Fruit fly (Drosophila melanogaster) whole organism, larva: ENCODE measurements around the gene CG10570.
A peak's percentile ranks its signal among the peaks of the same experiment; 100 is the strongest.

Source experiments
- noc ChIP-seq: fragments of 200-800 bp; sonication (Bioruptor generic); optimal IDR thresholded peaks from 3 replicates; lab custom pipeline; 2019; ENCODE audit warnings: missing biosample characterization, mild to moderate bottlenecking, missing genetic modification characterization, moderate library complexity

CG10570 gene

dm6 chr2L:18810960-18811642 lies at the start of gene CG10570, which contains the start of gene CG42502:
CG10570 (minus strand) TSS chr2L:18811252.
CG42502 (minus strand) TSS chr2L:18811252.
- no peak for TF ChIP-seq noc

dm6 chr2L:18858661-18859532 lies 47.8 kb upstream of the CG10570 start, which contains the start of the genes CG10602 and mRpL13:
CG10602 (minus strand) TSS chr2L:18859248.
mRpL13 (minus strand) TSS chr2L:18859248.
- TF ChIP-seq noc: no peak

DNA sequence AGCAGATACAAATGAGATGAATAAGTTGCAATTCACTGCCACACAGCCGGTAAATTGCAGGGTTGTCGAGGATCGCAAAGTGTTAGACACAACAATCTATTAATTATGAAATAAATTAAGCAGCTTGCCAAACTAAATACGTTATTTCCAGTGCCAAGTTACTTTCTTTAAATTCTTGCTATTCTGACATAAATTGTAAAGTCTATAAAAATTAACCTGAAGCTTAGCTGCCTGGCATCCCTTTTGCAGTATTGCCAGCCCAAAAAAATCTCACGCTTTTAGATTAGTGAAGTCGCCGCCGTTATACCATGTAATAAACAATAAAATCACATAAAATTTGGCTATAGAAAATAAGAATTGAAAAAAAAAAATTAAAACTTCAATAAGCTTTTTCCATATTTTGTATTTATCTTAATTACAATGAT lies 46.6 kb upstream of the CG10570 start:
- TF ChIP-seq noc: peak; percentile 96

- no peak for TF ChIP-seq noc
These were observed 41.2 kb upstream of the CG10570 start for dm6 chr2L:18852249-18852648.

DNA sequence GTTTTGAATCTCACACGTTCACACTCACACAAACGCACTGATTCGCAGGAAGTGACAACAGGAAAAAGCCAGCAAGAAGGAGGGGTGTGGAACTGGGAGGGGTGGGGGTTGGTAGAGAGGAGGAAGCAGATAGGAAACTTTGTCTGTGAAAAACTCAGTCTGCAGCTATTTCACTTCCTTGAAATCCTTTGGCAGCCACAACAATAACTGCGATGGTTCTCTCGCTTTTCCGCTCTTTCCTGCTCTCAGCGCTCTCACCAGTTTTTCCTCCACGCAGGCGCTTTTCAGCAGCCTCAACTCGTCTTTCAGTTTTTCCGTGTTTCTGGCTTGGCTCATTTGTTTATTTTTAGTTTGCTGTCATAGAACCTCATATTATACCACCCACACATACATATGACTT lies 35.8 kb upstream of the CG10570 start:
- TF ChIP-seq noc: no peak

dm6 chr2L:18846175-18846574 lies 35.1 kb upstream of the CG10570 start:
- TF ChIP-seq noc: no peak

dm6 chr2L:18844917-18845509 lies 34.0 kb upstream of the CG10570 start, which contains the start of gene CG17321:
CG17321 (plus strand) TSS chr2L:18845184.
- TF ChIP-seq noc: no peak

dm6 chr2L:18844479-18844878 lies 33.4 kb upstream of the CG10570 start, which contains the start of gene CG33120:
CG33120 (minus strand) TSS chr2L:18844579.
- TF ChIP-seq noc: no peak

DNA sequence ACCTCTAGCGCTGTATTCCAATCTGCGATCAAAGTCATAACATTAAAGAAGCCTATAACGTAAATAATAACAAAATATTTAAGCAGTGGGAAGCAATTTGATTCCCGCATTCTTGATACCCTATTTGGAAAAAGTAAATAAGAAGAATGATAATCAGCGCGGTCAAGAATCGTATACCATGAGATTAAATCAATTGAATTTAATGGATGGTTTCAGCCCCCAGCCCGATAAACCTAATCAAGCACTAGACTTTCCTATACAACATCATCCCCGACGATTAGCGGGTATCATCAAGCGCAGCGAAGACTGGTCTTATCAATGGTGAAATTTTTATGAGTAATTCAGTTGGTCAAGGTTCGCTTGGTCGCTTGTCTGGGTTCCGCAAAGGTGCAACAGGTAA lies 32.5 kb upstream of the CG10570 start:
- no peak for TF ChIP-seq noc

DNA sequence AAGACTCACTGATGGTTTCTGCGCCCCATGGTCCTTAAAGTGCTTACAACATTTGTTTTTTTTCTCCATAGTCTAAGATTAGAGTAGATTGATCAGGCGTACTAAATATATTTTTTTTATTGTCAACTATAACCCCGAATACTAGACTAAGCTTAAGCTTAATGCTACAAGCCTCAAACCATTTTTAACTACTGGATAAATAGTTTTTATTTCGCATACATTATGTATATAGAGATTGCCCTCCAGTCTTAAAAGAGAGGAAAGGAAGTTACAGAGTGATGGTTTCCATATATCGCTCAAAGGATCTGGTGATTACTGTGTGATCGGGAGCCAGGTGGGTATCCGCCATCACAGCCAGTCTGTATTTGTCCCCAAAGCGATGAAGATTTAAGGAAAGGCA lies 30.2 kb upstream of the CG10570 start, which contains the start of gene CG31752:
Gene CG31752 (minus strand): TSS at position 101 of the 400 bp plus-strand sequence.
- no peak for TF ChIP-seq noc

dm6 chr2L:18839143-18839872 lies 28.3 kb upstream of the CG10570 start, which contains the start of gene CG10600:
CG10600 (minus strand) TSS chr2L:18839679.
- peak; percentile 76 for TF ChIP-seq noc

DNA sequence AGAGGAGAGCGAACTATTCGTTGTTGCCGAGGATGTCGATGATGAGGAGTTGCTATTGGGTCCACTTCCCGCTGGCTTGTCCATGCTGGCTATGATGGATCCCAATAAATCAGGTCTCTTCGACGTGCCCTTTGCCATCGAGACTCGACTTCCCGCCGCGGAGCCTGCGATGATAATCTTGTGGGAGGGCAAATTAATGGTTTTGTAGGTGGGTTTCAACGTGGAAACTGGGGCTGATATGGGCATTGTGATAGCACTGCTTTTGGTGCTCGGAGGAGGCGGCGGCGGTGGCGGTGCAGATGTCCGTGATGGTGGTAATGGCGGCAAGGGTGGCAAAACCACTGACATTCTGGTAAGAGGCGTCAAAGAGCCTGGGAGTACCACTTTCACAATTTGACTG lies 23.5 kb upstream of the CG10570 start:
- TF ChIP-seq noc: no peak

- peak; percentile 17 for TF ChIP-seq noc
These were observed 19.8 kb upstream of the CG10570 start, which contains the start of the genes CG17597 and ScpX for dm6 chr2L:18830587-18831528. CG17597 (minus strand) TSS chr2L:18831153. ScpX (plus strand) TSS chr2L:18831229.

DNA sequence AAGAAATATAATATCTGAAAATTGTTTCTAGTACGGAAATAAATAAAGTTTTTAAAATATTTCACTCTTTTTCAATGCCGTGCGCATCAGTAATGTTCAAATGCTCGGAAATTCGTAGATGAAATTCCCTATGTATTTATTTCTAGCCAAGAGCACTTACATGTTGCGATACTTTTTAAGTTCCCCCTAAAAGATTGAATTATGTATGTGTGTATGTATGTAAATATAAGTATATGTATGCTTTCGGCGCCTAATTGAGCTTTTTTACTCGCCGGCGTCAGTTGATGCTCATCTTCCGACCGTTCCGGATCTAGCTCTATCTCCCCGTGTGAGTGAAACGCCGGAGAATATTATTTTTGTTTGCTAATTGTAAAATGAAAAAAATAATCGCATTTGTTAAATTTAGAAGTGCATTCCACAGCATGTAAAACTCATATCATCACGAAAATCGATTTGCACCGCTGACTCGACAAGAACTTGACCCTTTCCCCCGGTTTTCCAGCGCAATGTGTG lies 15.5 kb upstream of the CG10570 start, which contains the start of gene Ugt36E1:
Gene Ugt36E1 (plus strand): TSS at position 275 of the 513 bp plus-strand sequence.
- TF ChIP-seq noc: no peak
